Worm (Caenorhabditis elegans): ENCODE data around the gene kin-9.

ce11 chrX:8386068-8386851, 46.2 kb upstream of the kin-9 start:
- TF ChIP-seq nfya-1 (tag; optimal IDR thresholded peaks at IDR 0.05) = peak; percentile 53
- TF ChIP-seq lim-6 (tag; optimal IDR thresholded peaks at IDR 0.05) = peak; percentile 38
- peak; percentile 86 for TF ChIP-seq elt-2 (tag; optimal IDR thresholded peaks at IDR 0.05)

Data from whole organism, late embryonic.